Worm (Caenorhabditis elegans) whole organism, mixed stage, embryonic: ENCODE measurements around the gene lin-1.

Experiments used
- blmp-1 ChIP-seq: fragments of 150-350 bp; optimal IDR thresholded peaks from 2 replicates; lab custom pipeline; 2014; ENCODE audit warnings: missing biosample characterization, missing genetic modification characterization
- drap-1 ChIP-seq: fragments of 200-800 bp; sonication (Bioruptor generic); optimal IDR thresholded peaks from 3 replicates; lab custom pipeline; 2018; ENCODE audit warnings: mild to moderate bottlenecking, missing genetic modification characterization, missing compliant biosample characterization
- elt-1 ChIP-seq: sonication (generic microtip); optimal IDR thresholded peaks from 2 replicates; lab custom pipeline; 2017; ENCODE audit warnings: missing genetic modification characterization, mild to moderate bottlenecking, missing compliant biosample characterization, antibody characterized with exemption, moderate library complexity, borderline replicate concordance; ENCODE audit not compliant: insufficient read depth
- lsy-2 ChIP-seq: fragments of 150-350 bp; optimal IDR thresholded peaks from 2 replicates; lab custom pipeline; 2014; ENCODE audit warnings: missing biosample characterization, missing genetic modification characterization
- nhr-2 ChIP-seq: fragments of 150-350 bp; optimal IDR thresholded peaks from 2 replicates; lab custom pipeline; 2014; ENCODE audit warnings: missing biosample characterization, missing genetic modification characterization
- nhr-76 ChIP-seq: sonication (generic microtip); optimal IDR thresholded peaks from 2 replicates; lab custom pipeline; 2017; ENCODE audit warnings: missing biosample characterization, missing genetic modification characterization
- snpc-4 ChIP-seq: fragments of 150-350 bp; optimal IDR thresholded peaks from 2 replicates; lab custom pipeline; 2014; ENCODE audit warnings: missing biosample characterization, missing genetic modification characterization
- unc-120 ChIP-seq: sonication (generic microtip); optimal IDR thresholded peaks from 2 replicates; lab custom pipeline; 2017; ENCODE audit warnings: missing genetic modification characterization, missing compliant biosample characterization; ENCODE audit not compliant: poor library complexity, severe bottlenecking
- unc-39 ChIP-seq: fragments of 150-350 bp; optimal IDR thresholded peaks from 2 replicates; lab custom pipeline; 2014; ENCODE audit warnings: missing biosample characterization, missing genetic modification characterization
- zip-8 ChIP-seq: fragments of 150-350 bp; optimal IDR thresholded peaks from 2 replicates; lab custom pipeline; 2014; ENCODE audit warnings: missing biosample characterization, missing genetic modification characterization
- ztf-11 ChIP-seq: fragments of 150-350 bp; optimal IDR thresholded peaks from 2 replicates; lab custom pipeline; 2014; ENCODE audit warnings: missing biosample characterization, missing genetic modification characterization

DNA sequence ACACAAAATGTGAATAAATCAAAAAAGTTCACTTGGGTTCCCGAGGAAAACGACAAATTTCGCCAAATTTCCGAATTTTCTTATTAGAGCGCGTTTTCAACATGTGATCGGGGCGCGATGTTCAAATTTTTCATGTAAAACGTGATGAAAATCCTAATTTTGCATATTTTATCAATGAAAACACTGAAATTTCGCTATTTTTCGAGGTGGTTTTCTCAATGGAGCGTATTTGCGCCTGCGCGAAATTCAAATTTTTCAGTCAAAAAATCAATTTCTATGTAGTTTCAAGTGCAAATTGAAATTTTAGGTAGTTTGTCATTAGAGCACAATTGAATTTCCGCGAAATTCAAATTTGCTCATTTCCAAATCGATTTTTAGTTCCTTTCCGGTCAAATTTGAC lies 7.3 kb upstream of the lin-1 start:
- TF ChIP-seq snpc-4 (tag; lab: Kevin White, UChicago) (no peak), blmp-1 (tag; lab: Kevin White, UChicago) (no peak), ztf-11 (tag; lab: Kevin White, UChicago) (no peak), zip-8 (tag; lab: Kevin White, UChicago) (no peak), lsy-2 (tag; lab: Kevin White, UChicago) (no peak), unc-120 (tag; lab: Kevin White, UChicago) (no peak), unc-39 (tag; lab: Kevin White, UChicago) (no peak), nhr-2 (no peak), nhr-76 (tag; lab: Kevin White, UChicago) (no peak), drap-1 (GFP tag; lab: Kevin White, UChicago) (no peak), elt-1 (tag; lab: Kevin White, UChicago) (no peak)
